Fruit fly (Drosophila melanogaster): ENCODE data around the gene Kots.
A peak's percentile ranks its signal among the peaks of the same experiment; 100 is the strongest.

The Kots gene

DNA sequence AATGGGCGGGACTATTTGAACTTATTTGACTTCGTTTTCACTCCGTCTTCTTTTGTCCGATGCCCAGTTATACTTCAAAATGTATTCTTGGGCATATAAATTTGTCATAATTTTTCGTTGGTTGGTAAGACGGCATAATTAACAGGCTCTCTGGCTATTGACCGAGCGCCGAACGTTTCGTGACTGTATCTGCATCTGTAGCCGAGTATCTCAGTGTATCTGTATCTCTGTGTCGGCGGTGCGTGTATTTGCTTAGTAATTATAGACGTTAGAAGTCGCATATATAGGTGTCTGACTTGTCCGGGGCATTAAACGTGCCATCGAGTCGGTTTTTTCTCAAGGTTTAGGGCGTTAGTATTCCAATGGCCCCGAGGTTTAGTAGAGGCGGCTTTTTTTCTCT is 41.2 kb upstream of the Kots start (continued):
- TF ChIP-seq CG1233 (GFP tag; optimal IDR thresholded peaks at IDR 0.05), result no peak
- no peak for TF ChIP-seq HLH3B (GFP tag; IDR thresholded peaks at IDR 0.05)
- no peak for TF ChIP-seq pum (GFP tag; optimal IDR thresholded peaks at IDR 0.05)
- TF ChIP-seq dpn (GFP tag; optimal IDR thresholded peaks at IDR 0.05), result no peak
- peak; percentile 20 for TF ChIP-seq CG7745 (tag; optimal IDR thresholded peaks at IDR 0.05)
- TF ChIP-seq unc-4 (GFP tag; IDR thresholded peaks at IDR 0.05; ENCODE audit: partially characterized antibody), result no peak
- TF ChIP-seq salm (tag; optimal IDR thresholded peaks at IDR 0.05), result no peak
- no peak for TF ChIP-seq Fer3 (tag; optimal IDR thresholded peaks at IDR 0.05)
- TF ChIP-seq CG9932 (GFP tag; IDR thresholded peaks at IDR 0.05), result no peak
- no peak for TF ChIP-seq seq (GFP tag; IDR thresholded peaks at IDR 0.05)
- TF ChIP-seq CG9797 (GFP tag; optimal IDR thresholded peaks at IDR 0.05), result no peak
- no peak for TF ChIP-seq emc (GFP tag; optimal IDR thresholded peaks at IDR 0.05)
- TF ChIP-seq Dip2 (GFP tag; IDR thresholded peaks at IDR 0.05), result no peak
- no peak for TF ChIP-seq Doc3 (GFP tag; IDR thresholded peaks at IDR 0.05; ENCODE audit: partially characterized antibody)
- peak; percentile 36 for TF ChIP-seq ftz-f1 (GFP tag; optimal IDR thresholded peaks at IDR 0.05)
- no peak for TF ChIP-seq CG31388 (GFP tag; optimal IDR thresholded peaks at IDR 0.05)
- TF ChIP-seq CG10267 (tag; optimal IDR thresholded peaks at IDR 0.05), result no peak
- TF ChIP-seq Deaf1 (tag; optimal IDR thresholded peaks at IDR 0.05), result peak; percentile 47
- TF ChIP-seq fd3F (GFP tag; optimal IDR thresholded peaks at IDR 0.05), result no peak
- no peak for TF ChIP-seq CG1024 (GFP tag; IDR thresholded peaks at IDR 0.05)
- no peak for TF ChIP-seq Hr39 (optimal IDR thresholded peaks at IDR 0.05)
- TF ChIP-seq vfl (GFP tag; optimal IDR thresholded peaks at IDR 0.05), result no peak
- no peak for TF ChIP-seq CG3281 (GFP tag; optimal IDR thresholded peaks at IDR 0.05)
- peak; percentile 87; the same call in 2 of the 4 replicates for TF ChIP-seq chinmo (GFP tag; IDR thresholded peaks at IDR 0.05; ENCODE audit: partially characterized antibody)
- no peak for TF ChIP-seq CG12219 (GFP tag; optimal IDR thresholded peaks at IDR 0.05)
- TF ChIP-seq MBD-R2 (GFP tag; IDR thresholded peaks at IDR 0.05), result no peak
- no peak for TF ChIP-seq dysf (GFP tag; IDR thresholded peaks at IDR 0.05)
- no peak for TF ChIP-seq trem (tag; optimal IDR thresholded peaks at IDR 0.05)
- TF ChIP-seq Med (GFP tag), result peak; percentile 78
- peak; percentile 39 for TF ChIP-seq zf30C (GFP tag; optimal IDR thresholded peaks at IDR 0.05)
- no peak for TF ChIP-seq mam (GFP tag; optimal IDR thresholded peaks at IDR 0.05)
- TF ChIP-seq Gsc (GFP tag; IDR thresholded peaks at IDR 0.05), result no peak
- no peak for TF ChIP-seq shn (GFP tag; optimal IDR thresholded peaks at IDR 0.05)
- TF ChIP-seq CG3065 (GFP tag; optimal IDR thresholded peaks at IDR 0.05), result no peak
- TF ChIP-seq Pdp1 (GFP tag; optimal IDR thresholded peaks at IDR 0.05), result no peak
- TF ChIP-seq ranshi (GFP tag; IDR thresholded peaks at IDR 0.05), result no peak
- TF ChIP-seq CoRest (tag; optimal IDR thresholded peaks at IDR 0.05), result no peak
- TF ChIP-seq CG2202 (tag; optimal IDR thresholded peaks at IDR 0.05), result peak; percentile 7
- TF ChIP-seq CG2120 (GFP tag; optimal IDR thresholded peaks at IDR 0.05), result no peak
- TF ChIP-seq CG3163 (GFP tag; optimal IDR thresholded peaks at IDR 0.05), result peak; percentile 11
- no peak for TF ChIP-seq sisA (GFP tag; IDR thresholded peaks at IDR 0.05)
- TF ChIP-seq sens-2 (GFP tag; IDR thresholded peaks at IDR 0.05), result no peak
- TF ChIP-seq Eip74EF (GFP tag; optimal IDR thresholded peaks at IDR 0.05), result no peak
- TF ChIP-seq Gug (GFP tag; IDR thresholded peaks at IDR 0.05), result no peak
- no peak for TF ChIP-seq tna (GFP tag; IDR thresholded peaks at IDR 0.05; ENCODE audit: partially characterized antibody)
- TF ChIP-seq psq (GFP tag; optimal IDR thresholded peaks at IDR 0.05), result no peak
- peak; percentile 23 for TF ChIP-seq Vsx1 (GFP tag; optimal IDR thresholded peaks at IDR 0.05)
- TF ChIP-seq Nf-YC (tag; optimal IDR thresholded peaks at IDR 0.05), result no peak
- no peak for TF ChIP-seq vnd (GFP tag; IDR thresholded peaks at IDR 0.05; ENCODE audit: partially characterized antibody)
- no peak for TF ChIP-seq HmgD (GFP tag; optimal IDR thresholded peaks at IDR 0.05)
- no peak for TF ChIP-seq dan (GFP tag; IDR thresholded peaks at IDR 0.05)
- TF ChIP-seq tll (GFP tag; optimal IDR thresholded peaks at IDR 0.05), result peak in 1 of 2 experiments; percentile 43
